Worm (Caenorhabditis elegans) whole organism, young adult: ENCODE data around the gene ptpn-22.
A peak's percentile ranks its signal among the peaks of the same experiment; 100 is the strongest.

Experiments
- B0019.2 ChIP-seq: fragments of 200-800 bp; sonication (Bioruptor generic); conservative IDR thresholded peaks from 2 replicates; pipeline ENCODE4 v1.3.6; 2022; ENCODE audit warnings: missing genetic modification reagents, missing genetic modification characterization, missing compliant biosample characterization
- C17E4.6 ChIP-seq: fragments of 200-800 bp; sonication (Bioruptor generic); IDR thresholded peaks from 2 replicates; pipeline ENCODE4 v1.3.6; 2022; ENCODE audit warnings: missing genetic modification reagents, missing genetic modification characterization, missing compliant biosample characterization
- D2030.7 ChIP-seq: fragments of 200-800 bp; sonication (Bioruptor generic); IDR thresholded peaks from 2 replicates; pipeline ENCODE4 v1.3.6; 2022; ENCODE audit warnings: missing genetic modification reagents, missing genetic modification characterization, missing compliant biosample characterization
- K11D2.4 ChIP-seq: fragments of 200-800 bp; sonication (Bioruptor generic); IDR thresholded peaks from 2 replicates; pipeline ENCODE4 v1.3.6; 2022; ENCODE audit warnings: missing genetic modification reagents, missing genetic modification characterization, missing compliant biosample characterization
- K12H6.12 ChIP-seq: fragments of 200-800 bp; sonication (Bioruptor generic); optimal IDR thresholded peaks from 2 replicates; lab custom pipeline; 2018; ENCODE audit warnings: mild to moderate bottlenecking, missing genetic modification characterization, missing compliant biosample characterization
- Y79H2A.3 ChIP-seq: fragments of 200-800 bp; sonication (Bioruptor generic); conservative IDR thresholded peaks from 2 replicates; pipeline ENCODE4 v1.3.6; 2022; ENCODE audit warnings: missing genetic modification reagents, missing genetic modification characterization, missing compliant biosample characterization
- ZK185.1 ChIP-seq: sonication (generic microtip); optimal IDR thresholded peaks from 2 replicates; lab custom pipeline; 2016; ENCODE audit warnings: mild to moderate bottlenecking, missing genetic modification characterization, missing compliant biosample characterization; ENCODE audit not compliant: poor library complexity, severe bottlenecking
- aptf-2 ChIP-seq: fragments of 200-800 bp; sonication (Bioruptor generic); conservative IDR thresholded peaks from 2 replicates; pipeline ENCODE4 v1.3.6; 2022; ENCODE audit warnings: missing genetic modification reagents, missing genetic modification characterization, missing compliant biosample characterization
- bed-1 ChIP-seq: fragments of 200-800 bp; sonication (Bioruptor generic); IDR thresholded peaks from 2 replicates; pipeline ENCODE4 v1.3.6; 2022; ENCODE audit warnings: missing genetic modification reagents, missing genetic modification characterization, missing compliant biosample characterization
- bed-2 ChIP-seq: fragments of 200-800 bp; sonication (Bioruptor generic); IDR thresholded peaks from 2 replicates; pipeline ENCODE4 v1.3.6; 2022; ENCODE audit warnings: missing genetic modification reagents, missing genetic modification characterization, missing compliant biosample characterization
- ccch-3 ChIP-seq: fragments of 200-800 bp; sonication (Bioruptor generic); optimal IDR thresholded peaks from 2 replicates; lab custom pipeline; 2018; ENCODE audit warnings: mild to moderate bottlenecking, missing genetic modification characterization, missing compliant biosample characterization
- cebp-1 ChIP-seq, 2 experiments: fragments of 200-800 bp in 1 of 2; sonication (Bioruptor generic) in 1 of 2; sonication (generic microtip) in 1 of 2; IDR thresholded peaks in 1 of 2; optimal IDR thresholded peaks in 1 of 2; 2 replicates each; pipeline versions ENCODE4 v1.3.6 to Lab custom; 2017 to 2022; ENCODE audit warnings: missing compliant biosample characterization in 2 of 2, missing genetic modification characterization in 2 of 2, mild to moderate bottlenecking in 1 of 2, missing genetic modification reagents in 1 of 2, moderate library complexity in 1 of 2
- ceh-100 ChIP-seq: fragments of 200-800 bp; sonication (Bioruptor generic); IDR thresholded peaks from 2 replicates; pipeline ENCODE4 v1.3.6; 2022; ENCODE audit warnings: missing genetic modification reagents, missing genetic modification characterization, missing compliant biosample characterization
- ceh-91 ChIP-seq: fragments of 200-800 bp; sonication (Bioruptor generic); IDR thresholded peaks from 2 replicates; pipeline ENCODE4 v1.3.6; 2022; ENCODE audit warnings: missing genetic modification reagents, missing genetic modification characterization, missing compliant biosample characterization
- hmg-1.2 ChIP-seq: fragments of 200-800 bp; sonication (Bioruptor generic); IDR thresholded peaks from 2 replicates; pipeline ENCODE4 v1.3.6; 2022; ENCODE audit warnings: missing genetic modification reagents, missing genetic modification characterization, missing compliant biosample characterization
- hrde-1 ChIP-seq: sonication (generic microtip); optimal IDR thresholded peaks from 2 replicates; lab custom pipeline; 2016; ENCODE audit warnings: missing genetic modification characterization, mild to moderate bottlenecking, missing compliant biosample characterization, moderate library complexity, missing genotype, missing genetic modification reagents, borderline replicate concordance
- hsf-1 ChIP-seq: fragments of 200-800 bp; sonication (Bioruptor generic); IDR thresholded peaks from 2 replicates; pipeline ENCODE4 v1.3.6; 2022; ENCODE audit warnings: missing genetic modification reagents, missing genetic modification characterization, missing compliant biosample characterization
- let-607 ChIP-seq, 2 experiments: fragments of 200-800 bp in 1 of 2; sonication (Bioruptor generic) in 1 of 2; sonication (generic microtip) in 1 of 2; optimal IDR thresholded peaks; 2 replicates each; lab custom pipeline; 2016 to 2018; ENCODE audit warnings: mild to moderate bottlenecking in 2 of 2, missing compliant biosample characterization in 2 of 2, missing genetic modification characterization in 2 of 2, moderate library complexity in 2 of 2, missing genotype in 1 of 2
- lin-35 ChIP-seq, 3 experiments: fragments of 150-350 bp in 2 of 3; sonication (generic microtip) in 1 of 3; optimal IDR thresholded peaks; 2 replicates each; lab custom pipeline; 2014 to 2018; ENCODE audit warnings: missing biosample characterization in 3 of 3, missing genetic modification characterization in 3 of 3, missing genetic modification reagents in 3 of 3
- lin-40 ChIP-seq: sonication (generic microtip); optimal IDR thresholded peaks from 2 replicates; lab custom pipeline; 2016; ENCODE audit warnings: missing genetic modification characterization, mild to moderate bottlenecking, missing compliant biosample characterization, missing genotype, missing genetic modification reagents
- lir-1 ChIP-seq: fragments of 200-800 bp; sonication (Bioruptor generic); conservative IDR thresholded peaks from 2 replicates; pipeline ENCODE4 v1.3.6; 2022; ENCODE audit warnings: missing genetic modification reagents, missing genetic modification characterization, missing compliant biosample characterization
- lsy-27 ChIP-seq: sonication (generic microtip); optimal IDR thresholded peaks from 2 replicates; lab custom pipeline; 2017; ENCODE audit warnings: missing genetic modification characterization, mild to moderate bottlenecking, missing compliant biosample characterization, antibody characterized with exemption, missing genotype, borderline replicate concordance; ENCODE audit not compliant: insufficient read depth
- madf-6 ChIP-seq: fragments of 200-800 bp; sonication (Bioruptor generic); IDR thresholded peaks from 2 replicates; pipeline ENCODE4 v1.3.6; 2022; ENCODE audit warnings: missing genetic modification reagents, missing genetic modification characterization, missing compliant biosample characterization
- mcd-1 ChIP-seq: fragments of 200-800 bp; sonication (Bioruptor generic); IDR thresholded peaks from 2 replicates; pipeline ENCODE4 v1.3.6; 2022; ENCODE audit warnings: missing genetic modification reagents, missing genetic modification characterization, missing compliant biosample characterization
- mel-28 ChIP-seq: sonication (generic microtip); optimal IDR thresholded peaks from 2 replicates; lab custom pipeline; 2016; ENCODE audit warnings: borderline replicate concordance, mild to moderate bottlenecking, missing genetic modification characterization, missing compliant biosample characterization
- nhr-120 ChIP-seq: fragments of 200-800 bp; sonication (Bioruptor generic); IDR thresholded peaks from 2 replicates; pipeline ENCODE4 v1.3.6; 2022; ENCODE audit warnings: missing genetic modification characterization, missing compliant biosample characterization
- nhr-179 ChIP-seq: sonication (generic microtip); optimal IDR thresholded peaks from 2 replicates; lab custom pipeline; 2016; ENCODE audit warnings: mild to moderate bottlenecking, missing genetic modification characterization, missing compliant biosample characterization
- rcor-1 ChIP-seq: fragments of 200-800 bp; sonication (Bioruptor generic); IDR thresholded peaks from 2 replicates; pipeline ENCODE4 v1.3.6; 2022; ENCODE audit warnings: missing genetic modification reagents, missing genetic modification characterization, missing compliant biosample characterization
- rec-8 ChIP-seq, 2 experiments: sonication (generic microtip); optimal IDR thresholded peaks; 2 replicates each; lab custom pipeline; 2016; ENCODE audit warnings: mild to moderate bottlenecking in 2 of 2, missing genetic modification characterization in 2 of 2, missing genetic modification reagents in 2 of 2, missing genotype in 2 of 2, missing biosample characterization in 1 of 2, missing compliant biosample characterization in 1 of 2, moderate library complexity in 1 of 2
- snpc-1.3 ChIP-seq: sonication (generic microtip); optimal IDR thresholded peaks from 2 replicates; lab custom pipeline; 2017; ENCODE audit warnings: missing genetic modification characterization, mild to moderate bottlenecking, missing compliant biosample characterization, antibody characterized with exemption, moderate library complexity, missing genotype, missing genetic modification reagents; ENCODE audit not compliant: insufficient read depth
- unc-62 ChIP-seq: fragments of 150-350 bp; optimal IDR thresholded peaks from 2 replicates; lab custom pipeline; 2014; ENCODE audit warnings: missing biosample characterization, missing genetic modification reagents, missing genetic modification characterization
- ztf-18 ChIP-seq: sonication (generic microtip); optimal IDR thresholded peaks from 2 replicates; lab custom pipeline; 2016; ENCODE audit warnings: missing genotype, mild to moderate bottlenecking, missing genetic modification characterization, missing compliant biosample characterization
- ztf-25 ChIP-seq: fragments of 200-800 bp; sonication (Bioruptor generic); IDR thresholded peaks from 2 replicates; pipeline ENCODE4 v1.3.6; 2022; ENCODE audit warnings: missing genetic modification reagents, missing genetic modification characterization, missing compliant biosample characterization
- ztf-28 ChIP-seq: fragments of 200-800 bp; sonication (Bioruptor generic); IDR thresholded peaks from 2 replicates; pipeline ENCODE4 v1.3.6; 2022; ENCODE audit warnings: missing genetic modification reagents, missing genetic modification characterization, missing compliant biosample characterization

Gene ptpn-22

ce11 chrIV:1745453-1746051 is 5.5 kb upstream of the ptpn-22 start, which contains the start of the genes Y41D4A.6 and Y41D4A.4 (continued):
- peak; percentile 25 for TF ChIP-seq snpc-1.3 (tag; lab: Kevin White, UChicago)
- no peak for TF ChIP-seq nhr-120 (GFP tag; lab: Robert Waterston, UW)
- peak; percentile 53 for TF ChIP-seq madf-6
- TF ChIP-seq let-607 (tag; optimal IDR thresholded peaks at IDR 0.05; lab: Kevin White, UChicago): peak; percentile 39 to 83
- TF ChIP-seq mel-28 (tag; lab: Kevin White, UChicago): peak; percentile 64
- peak; percentile 76 for TF ChIP-seq rcor-1 (GFP tag; lab: Robert Waterston, UW)
- TF ChIP-seq ztf-18 (tag; lab: Kevin White, UChicago): peak; percentile 66
- TF ChIP-seq ztf-28 (GFP tag; lab: Robert Waterston, UW): peak; percentile 91
- TF ChIP-seq K11D2.4 (GFP tag; lab: Robert Waterston, UW): 0 out of 2 replicates have a peak, but pooled peaks have one; percentile 26
- peak; percentile 76 for TF ChIP-seq ceh-91
- TF ChIP-seq C17E4.6 (GFP tag; lab: Robert Waterston, UW): 0 out of 2 replicates have a peak, but pooled peaks have one; percentile 52
- peak in 1 of 3 experiments; percentile 15 for TF ChIP-seq lin-35 (GFP tag; optimal IDR thresholded peaks at IDR 0.05; lab: Kevin White, UChicago)
- TF ChIP-seq lir-1 (GFP tag; lab: Robert Waterston, UW): peak; percentile 56; the same call in 1 of the 2 replicates
- TF ChIP-seq aptf-2 (GFP tag; lab: Robert Waterston, UW): peak; percentile 76
- TF ChIP-seq ztf-25 (GFP tag; lab: Robert Waterston, UW): peak; percentile 38; the same call in 1 of the 2 replicates
- TF ChIP-seq lsy-27: no peak
- TF ChIP-seq hsf-1 (GFP tag; lab: Robert Waterston, UW): peak; percentile 52; the same call in 1 of the 2 replicates
- peak; percentile 43; the same call in 1 of the 2 replicates for TF ChIP-seq bed-2 (GFP tag; lab: Robert Waterston, UW)
- 0 out of 2 replicates have a peak, but pooled peaks have one; percentile 41 for TF ChIP-seq Y79H2A.3 (GFP tag; lab: Robert Waterston, UW)
- TF ChIP-seq rec-8 (tag; optimal IDR thresholded peaks at IDR 0.05; lab: Kevin White, UChicago): peak in 1 of 2 experiments; percentile 47
- peak; percentile 89 for TF ChIP-seq D2030.7 (GFP tag; lab: Robert Waterston, UW)
- peak; percentile 99 for TF ChIP-seq hmg-1.2
- TF ChIP-seq ccch-3: peak; percentile 67
- TF ChIP-seq unc-62 (GFP tag; lab: Kevin White, UChicago): no peak
- peak; percentile 96 for TF ChIP-seq mcd-1
- TF ChIP-seq nhr-179 (tag; lab: Kevin White, UChicago): no peak
- TF ChIP-seq bed-1: no peak
- TF ChIP-seq B0019.2 (GFP tag; lab: Robert Waterston, UW): peak; percentile 77
- peak; percentile 89 for TF ChIP-seq K12H6.12
- peak; percentile 33; the same call in 1 of the 2 replicates for TF ChIP-seq cebp-1 (GFP tag; IDR thresholded peaks at IDR 0.05; lab: Robert Waterston, UW)
- TF ChIP-seq cebp-1 (tag; optimal IDR thresholded peaks at IDR 0.05; lab: Kevin White, UChicago): peak; percentile 63
- TF ChIP-seq lin-40: peak; percentile 61
- TF ChIP-seq ceh-100 (GFP tag; lab: Robert Waterston, UW): peak; percentile 99
- peak; percentile 56 for TF ChIP-seq ZK185.1
- no peak for TF ChIP-seq hrde-1
